Worm (Caenorhabditis elegans) whole organism, L4 larva: ENCODE data around the gene bath-42.

ENCODE experiments used
- R02D3.7 ChIP-seq: fragments of 150-350 bp; sonication (generic microtip); optimal IDR thresholded peaks from 3 replicates; lab custom pipeline; 2014; ENCODE audit warnings: missing biosample characterization, missing genetic modification characterization
- T20F7.1 ChIP-seq: fragments of 200-800 bp; sonication (Bioruptor generic); optimal IDR thresholded peaks from 2 replicates; lab custom pipeline; 2018; ENCODE audit warnings: mild to moderate bottlenecking, missing genetic modification characterization, missing compliant biosample characterization
- Y75B8A.6 ChIP-seq: fragments of 200-800 bp; sonication (Bioruptor generic); IDR thresholded peaks from 2 replicates; pipeline ENCODE4 v1.3.6; 2022; ENCODE audit warnings: missing genetic modification reagents, missing genetic modification characterization, missing compliant biosample characterization
- aha-1 ChIP-seq: fragments of 150-350 bp; peaks from one replicate; lab custom pipeline; 2014; ENCODE audit warnings: missing biosample characterization, missing genetic modification characterization
- ama-1 ChIP-seq: fragments of 150-350 bp; optimal IDR thresholded peaks from 2 replicates; lab custom pipeline; 2014; ENCODE audit warnings: inconsistent platforms, mixed read lengths
- attf-4 ChIP-seq: sonication (generic microtip); optimal IDR thresholded peaks from 3 replicates; lab custom pipeline; 2017; ENCODE audit warnings: missing biosample characterization, missing genetic modification characterization
- cey-2 ChIP-seq: sonication (generic microtip); optimal IDR thresholded peaks from 3 replicates; lab custom pipeline; 2017; ENCODE audit warnings: missing genetic modification characterization, mild to moderate bottlenecking, missing compliant biosample characterization, antibody characterized with exemption, borderline replicate concordance; ENCODE audit not compliant: insufficient read depth
- daf-16 ChIP-seq, 3 experiments: sonication (generic microtip); optimal IDR thresholded peaks; 2 replicates each; lab custom pipeline; 2016 to 2017; ENCODE audit warnings: missing genetic modification characterization in 3 of 3, missing genetic modification reagents in 3 of 3, mild to moderate bottlenecking in 2 of 3, missing compliant biosample characterization in 2 of 3, missing biosample characterization in 1 of 3, moderate library complexity in 1 of 3
- daf-8 ChIP-seq: fragments of 200-800 bp; sonication (Bioruptor generic); IDR thresholded peaks from 2 replicates; pipeline ENCODE4 v1.3.6; 2022; ENCODE audit warnings: missing genetic modification characterization, missing compliant biosample characterization
- dmd-6 ChIP-seq: fragments of 200-800 bp; sonication (Bioruptor generic); IDR thresholded peaks from 2 replicates; pipeline ENCODE4 v1.3.6; 2022; ENCODE audit warnings: missing genetic modification reagents, missing genetic modification characterization, missing compliant biosample characterization
- dmd-8 ChIP-seq: fragments of 200-800 bp; sonication (Bioruptor generic); IDR thresholded peaks from 2 replicates; pipeline ENCODE4 v1.3.6; 2022; ENCODE audit warnings: missing genetic modification characterization, missing compliant biosample characterization
- dpl-1 ChIP-seq: fragments of 150-350 bp; optimal IDR thresholded peaks from 2 replicates; lab custom pipeline; 2014; ENCODE audit warnings: missing biosample characterization, missing genetic modification reagents, missing genetic modification characterization
- fos-1 ChIP-seq: fragments of 150-350 bp; optimal IDR thresholded peaks from 2 replicates; lab custom pipeline; 2014; ENCODE audit warnings: missing biosample characterization, missing genetic modification characterization
- hif-1 ChIP-seq, 2 experiments: sonication (generic microtip); optimal IDR thresholded peaks; 2 replicates each; lab custom pipeline; 2016 to 2017; ENCODE audit warnings: missing compliant biosample characterization in 2 of 2, missing genetic modification characterization in 2 of 2, missing genetic modification reagents in 2 of 2, missing genotype in 2 of 2, mild to moderate bottlenecking in 1 of 2
- hlh-11 ChIP-seq: fragments of 200-800 bp; sonication (Bioruptor generic); optimal IDR thresholded peaks from 2 replicates; lab custom pipeline; 2018; ENCODE audit warnings: mild to moderate bottlenecking, missing genetic modification characterization, missing compliant biosample characterization
- hlh-30 ChIP-seq: sonication (generic microtip); optimal IDR thresholded peaks from 2 replicates; lab custom pipeline; 2017; ENCODE audit warnings: antibody characterized with exemption, mild to moderate bottlenecking, missing genetic modification characterization, missing compliant biosample characterization; ENCODE audit not compliant: insufficient read depth
- hmg-1.1 ChIP-seq: fragments of 200-800 bp; sonication (Bioruptor generic); IDR thresholded peaks from 2 replicates; pipeline ENCODE4 v1.3.6; 2022; ENCODE audit warnings: missing genetic modification reagents, missing genetic modification characterization, missing compliant biosample characterization
- lin-13 ChIP-seq: fragments of 150-350 bp; optimal IDR thresholded peaks from 2 replicates; lab custom pipeline; 2014; ENCODE audit warnings: missing biosample characterization, missing genetic modification reagents, missing genetic modification characterization
- lsy-2 ChIP-seq, 2 experiments: fragments of 150-350 bp in 1 of 2; sonication (generic microtip) in 1 of 2; optimal IDR thresholded peaks; 2 replicates each; lab custom pipeline; 2014 to 2017; ENCODE audit warnings: missing biosample characterization in 2 of 2, missing genetic modification characterization in 2 of 2
- madf-9 ChIP-seq: fragments of 200-800 bp; sonication (Bioruptor generic); conservative IDR thresholded peaks from 2 replicates; pipeline ENCODE4 v1.3.6; 2022; ENCODE audit warnings: missing genetic modification reagents, missing genetic modification characterization, missing compliant biosample characterization
- mdl-1 ChIP-seq, 2 experiments: fragments of 150-350 bp in 1 of 2; sonication (generic microtip) in 1 of 2; optimal IDR thresholded peaks; 2 replicates each; lab custom pipeline; 2014 to 2017; ENCODE audit warnings: missing biosample characterization in 2 of 2, missing genetic modification characterization in 2 of 2
- mdt-29 ChIP-seq: fragments of 200-800 bp; sonication (Bioruptor generic); IDR thresholded peaks from 2 replicates; pipeline ENCODE4 v1.3.6; 2022; ENCODE audit warnings: missing genetic modification reagents, missing genetic modification characterization, missing compliant biosample characterization
- mes-2 ChIP-seq: sonication (generic microtip); optimal IDR thresholded peaks from 2 replicates; lab custom pipeline; 2016; ENCODE audit warnings: missing genotype, mild to moderate bottlenecking, missing genetic modification characterization, missing compliant biosample characterization; ENCODE audit not compliant: poor library complexity, severe bottlenecking
- mxl-2 ChIP-seq: fragments of 200-800 bp; sonication (Bioruptor generic); conservative IDR thresholded peaks from 2 replicates; pipeline ENCODE4 v1.3.6; 2022; ENCODE audit warnings: missing genetic modification reagents, missing genetic modification characterization, missing compliant biosample characterization
- mxl-3 ChIP-seq: fragments of 200-800 bp; sonication (Bioruptor generic); optimal IDR thresholded peaks from 2 replicates; lab custom pipeline; 2018; ENCODE audit warnings: mild to moderate bottlenecking, missing genetic modification characterization, missing compliant biosample characterization
- nhr-10 ChIP-seq: fragments of 150-350 bp; optimal IDR thresholded peaks from 2 replicates; lab custom pipeline; 2014; ENCODE audit warnings: missing biosample characterization, missing genetic modification characterization
- nhr-111 ChIP-seq: fragments of 200-800 bp; sonication (Bioruptor generic); optimal IDR thresholded peaks from 2 replicates; lab custom pipeline; 2018; ENCODE audit warnings: mild to moderate bottlenecking, missing genetic modification characterization, missing compliant biosample characterization
- nhr-237 ChIP-seq: sonication (generic microtip); optimal IDR thresholded peaks from 2 replicates; lab custom pipeline; 2017; ENCODE audit warnings: missing biosample characterization, missing genetic modification characterization
- nhr-77 ChIP-seq: fragments of 150-350 bp; optimal IDR thresholded peaks from 2 replicates; lab custom pipeline; 2014; ENCODE audit warnings: missing biosample characterization, missing genetic modification characterization
- pha-4 ChIP-seq, 2 experiments: fragments of 150-350 bp in 1 of 2; fragments of 200-800 bp in 1 of 2; sonication (Bioruptor generic) in 1 of 2; IDR thresholded peaks in 1 of 2; optimal IDR thresholded peaks in 1 of 2; 2 replicates each; pipeline versions ENCODE4 v1.3.6 to Lab custom; 2014 to 2022; ENCODE audit warnings: missing genetic modification characterization in 2 of 2, missing genetic modification reagents in 2 of 2, missing biosample characterization in 1 of 2, missing compliant biosample characterization in 1 of 2
- php-3 ChIP-seq: fragments of 200-800 bp; sonication (Bioruptor generic); IDR thresholded peaks from 2 replicates; pipeline ENCODE4 v1.3.6; 2022; ENCODE audit warnings: missing genetic modification reagents, missing genetic modification characterization, missing compliant biosample characterization
- rbr-2 ChIP-seq: sonication (generic microtip); optimal IDR thresholded peaks from 2 replicates; lab custom pipeline; 2016; ENCODE audit warnings: missing genotype, missing genetic modification characterization, missing compliant biosample characterization
- snpc-1.2 ChIP-seq: fragments of 200-800 bp; sonication (Bioruptor generic); IDR thresholded peaks from 2 replicates; pipeline ENCODE4 v1.3.6; 2022; ENCODE audit warnings: missing genetic modification reagents, missing genetic modification characterization, missing compliant biosample characterization
- snpc-4 ChIP-seq: fragments of 150-350 bp; optimal IDR thresholded peaks from 2 replicates; lab custom pipeline; 2014; ENCODE audit warnings: missing biosample characterization, missing genetic modification characterization
- spr-3 ChIP-seq: fragments of 200-800 bp; sonication (Bioruptor generic); optimal IDR thresholded peaks from 2 replicates; lab custom pipeline; 2018; ENCODE audit warnings: mild to moderate bottlenecking, missing genetic modification characterization, missing compliant biosample characterization
- zfp-2 ChIP-seq: sonication (generic microtip); optimal IDR thresholded peaks from 2 replicates; lab custom pipeline; 2016; ENCODE audit warnings: mild to moderate bottlenecking, missing genetic modification characterization, missing compliant biosample characterization
- ztf-11 ChIP-seq: fragments of 150-350 bp; optimal IDR thresholded peaks from 2 replicates; lab custom pipeline; 2014; ENCODE audit warnings: missing biosample characterization, missing genetic modification characterization

Gene bath-42

DNA sequence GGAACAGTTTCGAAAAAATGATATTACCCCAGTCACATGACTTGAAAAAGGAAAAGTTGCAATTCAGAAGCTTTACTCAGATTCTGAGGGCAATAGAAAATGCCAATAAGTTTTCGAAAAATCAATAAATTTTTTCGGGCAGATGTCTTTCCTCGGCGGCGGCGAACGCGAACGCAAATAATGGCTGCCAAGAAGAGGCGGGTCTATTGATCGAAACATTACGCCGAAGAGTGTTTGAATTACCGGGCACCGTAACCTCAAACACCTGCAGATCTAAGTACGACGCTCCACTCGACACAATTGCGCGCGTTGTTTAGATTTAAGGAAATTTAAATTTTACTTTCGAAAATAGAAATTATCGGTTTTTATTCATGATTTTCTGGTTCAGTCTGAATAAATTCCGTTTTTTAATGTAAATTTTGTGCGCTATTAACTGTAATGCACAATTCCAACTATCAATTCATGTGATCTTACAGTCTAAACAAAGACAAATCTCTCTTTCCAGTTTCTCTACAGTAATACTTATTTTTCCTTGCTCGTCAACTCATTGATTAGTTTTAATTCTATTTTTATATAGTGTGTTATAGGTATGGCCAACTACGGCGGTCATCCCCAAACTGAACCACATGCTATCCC is 723 bp upstream of the bath-42 start, which contains the start of gene prp-8 (continued):
- TF ChIP-seq php-3 (GFP tag; lab: Robert Waterston, UW) = no peak
- no peak for TF ChIP-seq snpc-4 (tag; lab: Kevin White, UChicago)
- no peak for TF ChIP-seq pha-4 (GFP tag; IDR thresholded peaks at IDR 0.05; lab: Robert Waterston, UW)
- peak; percentile 94 for TF ChIP-seq pha-4 (tag; optimal IDR thresholded peaks at IDR 0.05; lab: Kevin White, UChicago)
- no peak for TF ChIP-seq fos-1 (tag; lab: Kevin White, UChicago)
- TF ChIP-seq nhr-237 (tag; lab: Kevin White, UChicago) = no peak
- TF ChIP-seq cey-2 (tag; lab: Kevin White, UChicago) = no peak
- no peak for TF ChIP-seq nhr-10 (tag; lab: Kevin White, UChicago)
- peak; percentile 69 for TF ChIP-seq nhr-77 (tag; lab: Kevin White, UChicago)
- TF ChIP-seq R02D3.7 (tag; lab: Kevin White, UChicago) = no peak

- TF ChIP-seq dmd-6 (GFP tag; lab: Robert Waterston, UW) (no peak), ztf-11 (tag; lab: Kevin White, UChicago) (no peak), snpc-1.2 (GFP tag; lab: Robert Waterston, UW) (no peak), Y75B8A.6 (GFP tag; lab: Robert Waterston, UW) (no peak), T20F7.1 (GFP tag; lab: Kevin White, UChicago) (peak; percentile 6), mdt-29 (GFP tag; lab: Robert Waterston, UW) (no peak), dmd-8 (GFP tag; lab: Robert Waterston, UW) (no peak)
These were observed 1.9 kb downstream of the bath-42 start, which contains the start of gene inpp-5K for ce11 chrIII:8161238-8161637. Gene inpp-5K (minus strand): TSS chrIII:8161338.

ce11 chrIII:8158140-8158786 is 4.9 kb downstream of the bath-42 start, which contains the start of gene atg-13:
Gene atg-13 (minus strand): TSS chrIII:8158190.
- TF ChIP-seq hif-1 (tag; optimal IDR thresholded peaks at IDR 0.05; lab: Kevin White, UChicago) (peak in 1 of 2 experiments; percentile 19), daf-8 (GFP tag; lab: Robert Waterston, UW) (no peak), ama-1 (lab: Kevin White, UChicago) (peak; percentile 20), spr-3 (no peak), T20F7.1 (GFP tag; lab: Kevin White, UChicago) (peak; percentile 7), rbr-2 (tag; lab: Kevin White, UChicago) (no peak), daf-16 (GFP tag; optimal IDR thresholded peaks at IDR 0.05; lab: Kevin White, UChicago) (no peak), daf-16 (tag; optimal IDR thresholded peaks at IDR 0.05; lab: Kevin White, UChicago) (peak; percentile 48), mxl-2 (GFP tag; lab: Robert Waterston, UW) (no peak), lin-13 (GFP tag; lab: Kevin White, UChicago) (no peak), dpl-1 (GFP tag; lab: Kevin White, UChicago) (peak; percentile 9), nhr-111 (GFP tag; lab: Kevin White, UChicago) (no peak), hlh-30 (peak; percentile 79), madf-9 (GFP tag; lab: Robert Waterston, UW) (0 out of 2 replicates have a peak, but pooled peaks have one; percentile 32), lsy-2 (tag; optimal IDR thresholded peaks at IDR 0.05; lab: Kevin White, UChicago) (peak in 1 of 2 experiments; percentile 38), zfp-2 (tag; lab: Kevin White, UChicago) (no peak), aha-1 (tag; lab: Kevin White, UChicago) (peak; percentile 18), mes-2 (tag; lab: Kevin White, UChicago) (peak; percentile 74), hmg-1.1 (GFP tag; lab: Robert Waterston, UW) (0 out of 2 replicates have a peak, but pooled peaks have one; percentile 28), mxl-3 (GFP tag; lab: Kevin White, UChicago) (peak; percentile 35), dmd-6 (GFP tag; lab: Robert Waterston, UW) (0 out of 2 replicates have a peak, but pooled peaks have one; percentile 11), mdl-1 (tag; optimal IDR thresholded peaks at IDR 0.05; lab: Kevin White, UChicago) (peak in 1 of 2 experiments; percentile 47), attf-4 (tag; lab: Kevin White, UChicago) (no peak), hlh-11 (tag; lab: Kevin White, UChicago) (peak; percentile 39)
